Fruit fly (Drosophila melanogaster): ENCODE data around the gene mei-217.

Gene mei-217

dm6 chrX:17121600-17121999 lies 21.2 kb downstream of the mei-217 start (continued):
- TF ChIP-seq Stat92E (GFP tag; optimal IDR thresholded peaks at IDR 0.05) (no peak), CG9215 (GFP tag; IDR thresholded peaks at IDR 0.05) (no peak), CG6765 (GFP tag; optimal IDR thresholded peaks at IDR 0.05) (no peak), Nf-YA (GFP tag; IDR thresholded peaks at IDR 0.05) (no peak), Mad (GFP tag; optimal IDR thresholded peaks at IDR 0.05) (no peak), CG6254 (GFP tag; optimal IDR thresholded peaks at IDR 0.05) (no peak), usp (GFP tag; optimal IDR thresholded peaks at IDR 0.05) (no peak), HmgZ (tag; optimal IDR thresholded peaks at IDR 0.05) (no peak), B-H1 (GFP tag; IDR thresholded peaks at IDR 0.05) (no peak), Atf3 (GFP tag; optimal IDR thresholded peaks at IDR 0.05) (no peak), mirr (GFP tag; optimal IDR thresholded peaks at IDR 0.05) (no peak), inv (GFP tag; IDR thresholded peaks at IDR 0.05; ENCODE audit: partially characterized antibody) (no peak), ase (GFP tag; IDR thresholded peaks at IDR 0.05) (no peak), Sin3A (optimal IDR thresholded peaks at IDR 0.05) (no peak), ci (GFP tag; IDR thresholded peaks at IDR 0.05) (no peak), CG8478 (optimal IDR thresholded peaks at IDR 0.05) (no peak), CG12071 (GFP tag; optimal IDR thresholded peaks at IDR 0.05) (peak; percentile 22), bowl (GFP tag; IDR thresholded peaks at IDR 0.05) (no peak), Gsc (GFP tag; IDR thresholded peaks at IDR 0.05) (no peak), crp (GFP tag; optimal IDR thresholded peaks at IDR 0.05) (no peak), CG15479 (GFP tag; optimal IDR thresholded peaks at IDR 0.05) (no peak), CG6813 (GFP tag; optimal IDR thresholded peaks at IDR 0.05) (no peak), CG5180 (GFP tag; optimal IDR thresholded peaks at IDR 0.05) (no peak), CG30020 (tag; optimal IDR thresholded peaks at IDR 0.05) (no peak), lilli (GFP tag; optimal IDR thresholded peaks at IDR 0.05) (no peak), Opbp (GFP tag; IDR thresholded peaks at IDR 0.05; ENCODE audit: partially characterized antibody) (no peak), vvl (GFP tag; IDR thresholded peaks at IDR 0.05) (no peak), MBD-R2 (GFP tag; IDR thresholded peaks at IDR 0.05) (no peak)

- peak; percentile 44 for TF ChIP-seq dmrt99B (tag; optimal IDR thresholded peaks at IDR 0.05)
- TF ChIP-seq CG15479 (GFP tag; optimal IDR thresholded peaks at IDR 0.05), result no peak
- no peak for TF ChIP-seq vfl (GFP tag; optimal IDR thresholded peaks at IDR 0.05)
- no peak for TF ChIP-seq Ptx1 (GFP tag; IDR thresholded peaks at IDR 0.05)
- no peak for TF ChIP-seq CG33213 (GFP tag; optimal IDR thresholded peaks at IDR 0.05)
- no peak for TF ChIP-seq CG7271 (tag; optimal IDR thresholded peaks at IDR 0.05)
- no peak for TF ChIP-seq CG13424 (tag; optimal IDR thresholded peaks at IDR 0.05)
- TF ChIP-seq HHEX (GFP tag; optimal IDR thresholded peaks at IDR 0.05), result no peak
- TF ChIP-seq unpg (GFP tag; optimal IDR thresholded peaks at IDR 0.05), result peak; percentile 17
- no peak for TF ChIP-seq scrt (GFP tag; optimal IDR thresholded peaks at IDR 0.05)
- no peak for TF ChIP-seq ro (GFP tag; IDR thresholded peaks at IDR 0.05)
- TF ChIP-seq CG15269 (tag; optimal IDR thresholded peaks at IDR 0.05), result peak; percentile 8
- no peak for TF ChIP-seq br (optimal IDR thresholded peaks at IDR 0.05)
- TF ChIP-seq wor (GFP tag; IDR thresholded peaks at IDR 0.05), result no peak
- TF ChIP-seq CG7839 (tag; optimal IDR thresholded peaks at IDR 0.05), result peak; percentile 48
- 0 out of 2 replicates have a peak, but pooled peaks have one; percentile 17 for TF ChIP-seq sisA (GFP tag; IDR thresholded peaks at IDR 0.05)
- TF ChIP-seq psq (GFP tag; optimal IDR thresholded peaks at IDR 0.05), result no peak
- TF ChIP-seq Eip74EF (GFP tag; optimal IDR thresholded peaks at IDR 0.05), result no peak
- TF ChIP-seq CG16813 (GFP tag; IDR thresholded peaks at IDR 0.05; ENCODE audit: partially characterized antibody), result no peak
- TF ChIP-seq CG6765 (GFP tag; optimal IDR thresholded peaks at IDR 0.05), result no peak
- peak; percentile 16 for TF ChIP-seq CG7556 (GFP tag; optimal IDR thresholded peaks at IDR 0.05)
- peak; percentile 24 for TF ChIP-seq az2 (GFP tag; optimal IDR thresholded peaks at IDR 0.05)
- TF ChIP-seq klu (GFP tag; IDR thresholded peaks at IDR 0.05), result no peak
- no peak for TF ChIP-seq Jarid2 (GFP tag; optimal IDR thresholded peaks at IDR 0.05)
- peak; percentile 11 for TF ChIP-seq CG18262 (tag; optimal IDR thresholded peaks at IDR 0.05)
- TF ChIP-seq pfk (GFP tag; optimal IDR thresholded peaks at IDR 0.05), result no peak
Observed at dm6 chrX:17113324-17113723, 29.5 kb downstream of the mei-217 start.
